Worm (Caenorhabditis elegans) whole organism, L3 larva: ENCODE data around the gene K12H4.5.

Source experiments
- ZK546.5 ChIP-seq: sonication (generic microtip); optimal IDR thresholded peaks from 2 replicates; lab custom pipeline; 2017; ENCODE audit warnings: missing biosample characterization, missing genetic modification characterization
- aly-2 ChIP-seq: fragments of 150-350 bp; optimal IDR thresholded peaks from 2 replicates; lab custom pipeline; 2014; ENCODE audit warnings: missing biosample characterization, missing genetic modification characterization
- ceh-16 ChIP-seq: sonication (generic microtip); optimal IDR thresholded peaks from 2 replicates; lab custom pipeline; 2017; ENCODE audit warnings: missing biosample characterization, missing genetic modification characterization
- ceh-28 ChIP-seq: fragments of 150-350 bp; optimal IDR thresholded peaks from 2 replicates; lab custom pipeline; 2014; ENCODE audit warnings: missing biosample characterization, missing genetic modification reagents, missing genetic modification characterization
- ceh-82 ChIP-seq: fragments of 150-350 bp; optimal IDR thresholded peaks from 2 replicates; lab custom pipeline; 2014; ENCODE audit warnings: missing biosample characterization, missing genetic modification characterization
- ceh-9 ChIP-seq: sonication (generic microtip); optimal IDR thresholded peaks from 2 replicates; lab custom pipeline; 2018; ENCODE audit warnings: missing biosample characterization, missing genetic modification characterization
- daf-12 ChIP-seq: fragments of 150-350 bp; optimal IDR thresholded peaks from 2 replicates; lab custom pipeline; 2014; ENCODE audit warnings: missing biosample characterization, missing genetic modification reagents, missing genetic modification characterization
- elt-2 ChIP-seq: sonication (generic microtip); optimal IDR thresholded peaks from 2 replicates; lab custom pipeline; 2016; ENCODE audit warnings: missing genetic modification reagents, mild to moderate bottlenecking, missing genetic modification characterization, missing compliant biosample characterization
- elt-3 ChIP-seq, 3 experiments: fragments of 150-350 bp in 1 of 3; sonication (generic microtip) in 2 of 3; optimal IDR thresholded peaks; 2 replicates in 2 of 3; 4 replicates in 1 of 3; lab custom pipeline; 2014 to 2017; ENCODE audit warnings: missing biosample characterization in 3 of 3, missing genetic modification characterization in 3 of 3
- fkh-10 ChIP-seq: sonication (generic microtip); optimal IDR thresholded peaks from 2 replicates; lab custom pipeline; 2017; ENCODE audit warnings: missing biosample characterization, missing genetic modification reagents, missing genetic modification characterization
- fkh-2 ChIP-seq: fragments of 150-350 bp; optimal IDR thresholded peaks from 2 replicates; lab custom pipeline; 2014; ENCODE audit warnings: missing biosample characterization, missing genetic modification reagents, missing genetic modification characterization
- fos-1 ChIP-seq: fragments of 150-350 bp; optimal IDR thresholded peaks from 2 replicates; lab custom pipeline; 2014; ENCODE audit warnings: missing biosample characterization, missing genetic modification characterization
- hmg-11 ChIP-seq: sonication (generic microtip); optimal IDR thresholded peaks from 2 replicates; lab custom pipeline; 2016; ENCODE audit warnings: missing genetic modification characterization, missing compliant biosample characterization
- lin-15B ChIP-seq: fragments of 150-350 bp; optimal IDR thresholded peaks from 2 replicates; lab custom pipeline; 2014; ENCODE audit warnings: missing biosample characterization, missing genetic modification characterization
- mdl-1 ChIP-seq: fragments of 150-350 bp; optimal IDR thresholded peaks from 2 replicates; lab custom pipeline; 2014; ENCODE audit warnings: missing biosample characterization, missing genetic modification characterization
- mml-1 ChIP-seq: fragments of 150-350 bp; sonication (generic microtip); optimal IDR thresholded peaks from 3 replicates; lab custom pipeline; 2014; ENCODE audit warnings: missing biosample characterization, missing genetic modification characterization
- nhr-11 ChIP-seq: fragments of 150-350 bp; optimal IDR thresholded peaks from 2 replicates; lab custom pipeline; 2014; ENCODE audit warnings: missing biosample characterization, missing genetic modification characterization
- nhr-12 ChIP-seq: fragments of 150-350 bp; optimal IDR thresholded peaks from 2 replicates; lab custom pipeline; 2014; ENCODE audit warnings: missing biosample characterization, missing genetic modification characterization
- nhr-237 ChIP-seq: fragments of 150-350 bp; optimal IDR thresholded peaks from 2 replicates; lab custom pipeline; 2014; ENCODE audit warnings: missing biosample characterization, missing genetic modification characterization
- nhr-25 ChIP-seq: sonication (generic microtip); optimal IDR thresholded peaks from 2 replicates; lab custom pipeline; 2017; ENCODE audit warnings: missing biosample characterization, missing genetic modification characterization
- nhr-28 ChIP-seq: fragments of 150-350 bp; optimal IDR thresholded peaks from 2 replicates; lab custom pipeline; 2014; ENCODE audit warnings: missing biosample characterization, missing genetic modification characterization
- nhr-43 ChIP-seq: sonication (generic microtip); optimal IDR thresholded peaks from 2 replicates; lab custom pipeline; 2016; ENCODE audit warnings: mild to moderate bottlenecking, missing genetic modification characterization, missing compliant biosample characterization; ENCODE audit not compliant: poor library complexity, severe bottlenecking
- nhr-67 ChIP-seq: fragments of 150-350 bp; optimal IDR thresholded peaks from 2 replicates; lab custom pipeline; 2014; ENCODE audit warnings: missing biosample characterization, missing genetic modification characterization
- nhr-76 ChIP-seq: fragments of 150-350 bp; sonication (generic microtip); optimal IDR thresholded peaks from 5 replicates; lab custom pipeline; 2014; ENCODE audit warnings: missing biosample characterization, missing genetic modification characterization
- nhr-77 ChIP-seq: fragments of 150-350 bp; optimal IDR thresholded peaks from 2 replicates; lab custom pipeline; 2014; ENCODE audit warnings: missing biosample characterization, missing genetic modification characterization
- pha-4 ChIP-seq: fragments of 150-350 bp; optimal IDR thresholded peaks from 2 replicates; lab custom pipeline; 2014; ENCODE audit warnings: missing biosample characterization, missing genetic modification reagents, missing genetic modification characterization
- pqm-1 ChIP-seq: fragments of 150-350 bp; optimal IDR thresholded peaks from 2 replicates; lab custom pipeline; 2017; ENCODE audit warnings: missing biosample characterization, missing genetic modification characterization, inconsistent platforms
- snpc-4 ChIP-seq: fragments of 150-350 bp; optimal IDR thresholded peaks from 2 replicates; lab custom pipeline; 2014; ENCODE audit warnings: missing biosample characterization, missing genetic modification characterization
- unc-39 ChIP-seq: sonication (generic microtip); optimal IDR thresholded peaks from 4 replicates; lab custom pipeline; 2017; ENCODE audit warnings: missing biosample characterization, missing genetic modification characterization
- unc-62 ChIP-seq: fragments of 150-350 bp; sonication (generic microtip); optimal IDR thresholded peaks from 4 replicates; lab custom pipeline; 2014; ENCODE audit warnings: missing biosample characterization, missing genetic modification reagents, missing genetic modification characterization
- zag-1 ChIP-seq: fragments of 150-350 bp; optimal IDR thresholded peaks from 2 replicates; lab custom pipeline; 2014; ENCODE audit warnings: missing biosample characterization, missing genetic modification characterization
- ztf-11 ChIP-seq: fragments of 150-350 bp; optimal IDR thresholded peaks from 2 replicates; lab custom pipeline; 2014; ENCODE audit warnings: missing biosample characterization, missing genetic modification characterization
- ztf-4 ChIP-seq: fragments of 150-350 bp; optimal IDR thresholded peaks from 2 replicates; lab custom pipeline; 2014; ENCODE audit warnings: missing biosample characterization, missing genetic modification characterization

The K12H4.5 gene

DNA sequence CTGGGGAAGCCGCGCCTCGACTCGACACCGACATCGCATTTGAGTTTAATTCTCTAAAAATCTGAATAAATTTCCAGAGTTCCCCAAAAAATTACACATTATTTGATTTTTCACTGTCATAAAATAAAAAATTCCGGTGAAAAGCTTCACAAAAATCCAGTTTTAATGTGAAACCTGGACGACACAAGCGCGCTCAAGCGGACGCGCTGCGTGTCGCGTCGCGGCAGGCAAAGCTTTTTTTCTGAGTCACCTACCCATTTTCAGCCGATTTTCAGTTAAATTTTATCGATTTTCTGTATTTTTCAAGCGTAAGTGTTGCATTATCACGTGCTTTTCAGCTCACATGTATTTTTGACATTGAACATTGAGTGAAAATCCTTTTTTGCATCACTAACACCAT, 34.5 kb upstream of the K12H4.5 start, which contains the start of gene cit-1.1 (continued):
- TF ChIP-seq nhr-25 (tag; lab: Kevin White, UChicago) (no peak), elt-2 (peak; percentile 19), ceh-9 (tag; lab: Kevin White, UChicago) (no peak), fkh-2 (tag; lab: Kevin White, UChicago) (no peak), daf-12 (tag; lab: Kevin White, UChicago) (no peak), unc-62 (GFP tag; lab: Kevin White, UChicago) (no peak), pqm-1 (tag; lab: Kevin White, UChicago) (no peak), pha-4 (tag; lab: Kevin White, UChicago) (peak; percentile 11), mml-1 (no peak), ceh-16 (tag; lab: Kevin White, UChicago) (no peak), ZK546.5 (tag; lab: Kevin White, UChicago) (no peak), hmg-11 (peak; percentile 36), ztf-4 (no peak), zag-1 (tag; lab: Kevin White, UChicago) (no peak), snpc-4 (tag; lab: Kevin White, UChicago) (no peak), nhr-43 (no peak), nhr-237 (tag; lab: Kevin White, UChicago) (no peak), nhr-77 (tag; lab: Kevin White, UChicago) (no peak)

DNA sequence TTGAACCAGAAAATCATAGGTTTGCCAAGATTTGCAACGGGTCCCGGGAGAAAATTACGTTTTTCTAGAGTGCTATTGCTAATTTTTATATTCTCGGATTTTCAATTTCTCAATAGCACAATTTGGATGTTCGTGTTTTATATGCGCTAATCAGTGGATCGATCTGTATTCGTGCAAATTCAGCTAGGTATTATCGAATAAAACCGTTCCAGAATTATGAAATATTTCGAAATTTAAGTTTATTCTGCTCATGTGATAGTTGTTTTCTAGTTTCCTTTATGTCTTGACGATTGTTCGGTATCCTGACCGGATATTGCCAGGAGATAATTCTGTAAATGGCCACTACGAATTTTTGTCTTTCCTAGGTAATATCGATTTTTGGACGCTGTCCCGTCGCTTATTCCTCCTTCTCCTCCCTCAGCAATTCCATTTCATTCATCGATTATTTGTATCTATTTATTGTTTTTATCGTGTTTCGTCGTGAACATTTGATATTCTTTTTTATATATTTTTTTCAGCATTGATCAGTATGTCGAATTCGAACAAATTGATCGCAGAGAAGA, 33.9 kb upstream of the K12H4.5 start, which contains the start of gene cit-1.2:
Gene cit-1.2 (plus strand): TSS at position 513 of the 563 bp plus-strand sequence.
- TF ChIP-seq ceh-9 (tag; lab: Kevin White, UChicago), result no peak
- TF ChIP-seq zag-1 (tag; lab: Kevin White, UChicago), result no peak
- no peak for TF ChIP-seq nhr-67 (tag; lab: Kevin White, UChicago)
- no peak for TF ChIP-seq ZK546.5 (tag; lab: Kevin White, UChicago)
- no peak for TF ChIP-seq mdl-1
- no peak for TF ChIP-seq elt-3 (tag; optimal IDR thresholded peaks at IDR 0.05; lab: Kevin White, UChicago)
- no peak for TF ChIP-seq fkh-2 (tag; lab: Kevin White, UChicago)
- no peak for TF ChIP-seq pqm-1 (tag; lab: Kevin White, UChicago)
- no peak for TF ChIP-seq fkh-10 (GFP tag; lab: Kevin White, UChicago)
- no peak for TF ChIP-seq nhr-12 (tag; lab: Kevin White, UChicago)
- no peak for TF ChIP-seq unc-62 (GFP tag; lab: Kevin White, UChicago)
- TF ChIP-seq nhr-11 (tag; lab: Kevin White, UChicago), result no peak
- no peak for TF ChIP-seq ztf-11 (tag; lab: Kevin White, UChicago)

DNA sequence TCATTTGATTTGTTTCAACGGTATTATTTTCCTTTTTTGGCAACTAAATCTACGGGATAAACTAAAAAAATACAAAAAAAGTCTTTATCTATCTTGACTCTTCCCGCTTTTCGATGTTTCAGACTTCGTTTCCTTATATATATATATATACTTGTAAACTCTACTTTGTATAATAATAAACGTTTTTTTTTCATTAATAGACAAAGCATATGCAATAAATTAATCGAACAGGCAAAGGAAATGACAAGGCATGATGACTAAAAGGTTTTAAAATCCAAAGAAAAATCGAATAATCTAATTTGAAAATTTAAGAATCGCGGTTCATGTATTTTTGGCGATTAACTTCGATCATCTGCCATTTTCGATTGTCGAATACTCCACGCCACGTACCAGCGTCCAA, 30.7 kb upstream of the K12H4.5 start:
- TF ChIP-seq nhr-237 (tag; lab: Kevin White, UChicago) (no peak), ztf-4 (no peak), unc-39 (tag; lab: Kevin White, UChicago) (no peak), fos-1 (tag; lab: Kevin White, UChicago) (no peak), unc-62 (GFP tag; lab: Kevin White, UChicago) (no peak), nhr-28 (tag; lab: Kevin White, UChicago) (no peak)

DNA sequence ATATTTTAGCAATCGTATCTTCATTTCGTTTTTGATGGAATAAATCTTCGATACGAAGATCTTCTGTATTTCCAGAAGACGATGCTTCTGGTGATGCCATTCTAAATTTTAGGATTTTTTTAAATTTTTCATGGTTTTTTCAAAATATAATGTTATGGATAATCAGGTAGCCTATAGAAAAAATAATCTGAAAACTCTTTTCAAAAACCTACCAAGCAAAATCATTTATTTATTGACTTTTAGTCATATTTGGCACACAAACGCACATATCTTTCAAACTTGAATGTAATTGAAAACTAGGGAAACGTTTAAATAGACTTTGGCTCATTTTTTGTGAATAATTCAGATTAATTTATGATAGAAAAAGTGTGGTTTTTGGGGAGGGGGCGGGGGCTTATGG, 27.8 kb upstream of the K12H4.5 start, which contains the start of gene F44B9.5:
Gene F44B9.5 (minus strand): TSS at position 101 of the 400 bp plus-strand sequence.
- no peak for TF ChIP-seq lin-15B
- no peak for TF ChIP-seq fkh-2 (tag; lab: Kevin White, UChicago)
- TF ChIP-seq nhr-28 (tag; lab: Kevin White, UChicago), result no peak
- no peak for TF ChIP-seq aly-2 (tag; lab: Kevin White, UChicago)
- TF ChIP-seq nhr-76 (tag; lab: Kevin White, UChicago), result no peak

DNA sequence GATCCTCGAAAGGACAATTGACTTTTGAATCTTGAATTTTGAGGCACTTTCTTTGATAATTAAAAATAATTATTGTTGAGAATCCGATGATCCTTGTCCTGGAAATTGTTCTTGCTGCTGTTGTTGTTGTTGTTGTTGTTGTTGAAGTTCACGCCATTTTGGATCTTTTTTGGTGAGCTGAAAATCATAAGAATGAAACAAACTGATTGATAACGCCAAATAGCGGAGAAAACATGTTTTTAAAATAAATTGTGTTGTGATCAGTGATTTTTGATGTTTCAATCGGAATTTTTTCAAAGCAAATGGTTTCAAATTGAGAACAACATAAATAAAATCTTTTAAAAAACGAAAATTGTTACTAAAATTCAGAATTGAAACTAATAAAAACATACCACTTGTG, 27.2 kb upstream of the K12H4.5 start:
- TF ChIP-seq elt-3 (tag; optimal IDR thresholded peaks at IDR 0.05; lab: Kevin White, UChicago) (no peak), mdl-1 (no peak), nhr-77 (tag; lab: Kevin White, UChicago) (no peak), ceh-9 (tag; lab: Kevin White, UChicago) (no peak), ceh-28 (no peak), ceh-82 (tag; lab: Kevin White, UChicago) (no peak), nhr-67 (tag; lab: Kevin White, UChicago) (no peak)
